Worm (Caenorhabditis elegans): Measurements from ENCODE around the gene fubl-1.

fubl-1 gene

ce11 chrV:10227333-10227732, 11.3 kb downstream of the fubl-1 start, which contains the start of gene ttr-19:
TSS of gene ttr-19 (minus strand) at chrV:10227433.
- TF ChIP-seq unc-62 (GFP tag; optimal IDR thresholded peaks at IDR 0.05) = no peak

- TF ChIP-seq unc-62 (GFP tag; optimal IDR thresholded peaks at IDR 0.05) = no peak
Observed at ce11 chrV:10225610-10226009, 13.1 kb downstream of the fubl-1 start, which contains the start of gene daf-36. TSS of gene daf-36 (minus strand) at chrV:10225710.

- no peak for TF ChIP-seq unc-62 (GFP tag; optimal IDR thresholded peaks at IDR 0.05)
Observed at ce11 chrV:10224619-10225018, 14.0 kb downstream of the fubl-1 start.

ce11 chrV:10222007-10222406, 16.7 kb downstream of the fubl-1 start, which contains the start of gene C12D8.20:
TSS of gene C12D8.20 (plus strand) at chrV:10222307.
- no peak for TF ChIP-seq unc-62 (GFP tag; optimal IDR thresholded peaks at IDR 0.05)

- TF ChIP-seq unc-62 (GFP tag; optimal IDR thresholded peaks at IDR 0.05) = no peak
Observed at ce11 chrV:10221317-10221716, 17.3 kb downstream of the fubl-1 start, which contains the start of the genes fipr-5 and fipr-9. TSS of gene fipr-5 (minus strand) at chrV:10221417. TSS of gene fipr-9 (plus strand) at chrV:10221662.

- no peak for TF ChIP-seq unc-62 (GFP tag; optimal IDR thresholded peaks at IDR 0.05)
Observed at ce11 chrV:10220605-10221004, 18.1 kb downstream of the fubl-1 start, which contains the start of gene C12D8.13. TSS of gene C12D8.13 (minus strand) at chrV:10220705.

- TF ChIP-seq unc-62 (GFP tag; optimal IDR thresholded peaks at IDR 0.05) = no peak
Observed at ce11 chrV:10216724-10217123, 21.9 kb downstream of the fubl-1 start, which contains the start of gene ZK856.14. TSS of gene ZK856.14 (plus strand) at chrV:10217024.

ce11 chrV:10212627-10213026, 26.0 kb downstream of the fubl-1 start, which contains the start of gene hpo-40:
TSS of gene hpo-40 (plus strand) at chrV:10212927.
- no peak for TF ChIP-seq unc-62 (GFP tag; optimal IDR thresholded peaks at IDR 0.05)

- no peak for TF ChIP-seq unc-62 (GFP tag; optimal IDR thresholded peaks at IDR 0.05)
Observed at ce11 chrV:10212027-10212426, 26.6 kb downstream of the fubl-1 start, which contains the start of gene zhit-3. TSS of gene zhit-3 (minus strand) at chrV:10212127.

ce11 chrV:10210244-10210643, 28.4 kb downstream of the fubl-1 start, which contains the start of gene tftc-3:
TSS of gene tftc-3 (minus strand) at chrV:10210344.
- no peak for TF ChIP-seq unc-62 (GFP tag; optimal IDR thresholded peaks at IDR 0.05)

ce11 chrV:10206502-10206901, 32.2 kb downstream of the fubl-1 start, which contains the start of gene rpc-25:
TSS of gene rpc-25 (minus strand) at chrV:10206602.
- TF ChIP-seq unc-62 (GFP tag; optimal IDR thresholded peaks at IDR 0.05) = no peak

- TF ChIP-seq unc-62 (GFP tag; optimal IDR thresholded peaks at IDR 0.05) = no peak
Observed at ce11 chrV:10205483-10205882, 33.2 kb downstream of the fubl-1 start, which contains the start of gene ZK856.16. TSS of gene ZK856.16 (minus strand) at chrV:10205583.

ce11 chrV:10204863-10205338, 33.8 kb downstream of the fubl-1 start, which contains the start of the genes ZK856.19 and ZK856.11:
TSS of gene ZK856.19 (minus strand) at chrV:10204913.
TSS of gene ZK856.11 (minus strand) at chrV:10204938.
- TF ChIP-seq unc-62 (GFP tag; optimal IDR thresholded peaks at IDR 0.05) = no peak

ce11 chrV:10203435-10204009, 35.1 kb downstream of the fubl-1 start, which contains the start of gene chpf-1:
TSS of gene chpf-1 (minus strand) at chrV:10203485.
- no peak for TF ChIP-seq unc-62 (GFP tag; optimal IDR thresholded peaks at IDR 0.05)

ce11 chrV:10202340-10202739, 36.3 kb downstream of the fubl-1 start:
- no peak for TF ChIP-seq unc-62 (GFP tag; optimal IDR thresholded peaks at IDR 0.05)

- TF ChIP-seq unc-62 (GFP tag; optimal IDR thresholded peaks at IDR 0.05) = no peak
Observed at ce11 chrV:10201913-10202312, 36.8 kb downstream of the fubl-1 start, which contains the start of gene ZK856.7. TSS of gene ZK856.7 (plus strand) at chrV:10202098.

ce11 chrV:10198386-10198785, 40.3 kb downstream of the fubl-1 start, which contains the start of gene ZK856.6:
TSS of gene ZK856.6 (plus strand) at chrV:10198686.
- TF ChIP-seq unc-62 (GFP tag; optimal IDR thresholded peaks at IDR 0.05) = no peak
